Worm (Caenorhabditis elegans) whole organism, L4 larva: ENCODE data around the gene C46C2.2.

Experiments
- D1046.2 ChIP-seq: fragments of 200-800 bp; sonication (Bioruptor generic); IDR thresholded peaks from 2 replicates; pipeline ENCODE4 v1.3.6; 2022; ENCODE audit warnings: missing genetic modification characterization, missing compliant biosample characterization
- ama-1 ChIP-seq: fragments of 150-350 bp; optimal IDR thresholded peaks from 2 replicates; lab custom pipeline; 2014; ENCODE audit warnings: inconsistent platforms, mixed read lengths
- daf-16 ChIP-seq, 3 experiments: sonication (generic microtip); optimal IDR thresholded peaks; 2 replicates each; lab custom pipeline; 2016 to 2017; ENCODE audit warnings: missing genetic modification characterization in 3 of 3, missing genetic modification reagents in 3 of 3, mild to moderate bottlenecking in 2 of 3, missing compliant biosample characterization in 2 of 3, missing biosample characterization in 1 of 3, moderate library complexity in 1 of 3
- hmg-1.1 ChIP-seq: fragments of 200-800 bp; sonication (Bioruptor generic); IDR thresholded peaks from 2 replicates; pipeline ENCODE4 v1.3.6; 2022; ENCODE audit warnings: missing genetic modification reagents, missing genetic modification characterization, missing compliant biosample characterization
- nhr-102 ChIP-seq: sonication (generic microtip); optimal IDR thresholded peaks from 2 replicates; lab custom pipeline; 2016; ENCODE audit warnings: mild to moderate bottlenecking, missing genetic modification characterization, moderate library complexity, missing compliant biosample characterization
- nhr-28 ChIP-seq: fragments of 150-350 bp; optimal IDR thresholded peaks from 2 replicates; lab custom pipeline; 2014; ENCODE audit warnings: missing biosample characterization, missing genetic modification characterization
- rbr-2 ChIP-seq: sonication (generic microtip); optimal IDR thresholded peaks from 2 replicates; lab custom pipeline; 2016; ENCODE audit warnings: missing genotype, missing genetic modification characterization, missing compliant biosample characterization
- unc-62 ChIP-seq, 3 experiments: fragments of 150-350 bp in 1 of 3; sonication (generic microtip); optimal IDR thresholded peaks in 2 of 3; peaks in 1 of 3; 1 replicate in 1 of 3; 2 replicates in 2 of 3; lab custom pipeline; 2014 to 2017; ENCODE audit warnings: missing biosample characterization in 3 of 3, missing genetic modification characterization in 3 of 3, missing genetic modification reagents in 3 of 3, missing genotype in 1 of 3
- ztf-11 ChIP-seq: fragments of 150-350 bp; optimal IDR thresholded peaks from 2 replicates; lab custom pipeline; 2014; ENCODE audit warnings: missing biosample characterization, missing genetic modification characterization

DNA sequence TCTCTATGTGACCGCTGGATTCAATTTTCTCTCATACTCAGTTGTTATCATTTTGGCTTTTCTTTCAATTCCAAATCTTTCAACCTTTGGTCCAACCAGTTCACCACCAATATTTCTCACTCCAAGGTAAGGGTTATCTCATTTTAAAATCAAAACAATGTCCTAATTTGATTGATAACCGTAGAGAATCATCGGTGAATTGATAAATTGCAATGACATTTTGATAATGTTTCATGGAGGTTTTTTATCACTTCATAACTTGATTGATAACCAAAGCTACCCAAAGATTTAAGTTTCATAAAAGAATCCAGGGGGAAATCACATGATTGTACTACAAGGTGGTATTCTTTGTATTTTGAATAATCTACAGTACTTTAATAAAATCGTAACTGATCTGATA is 21.6 kb downstream of the C46C2.2 start:
- TF ChIP-seq nhr-102 (no peak), ama-1 (no peak), nhr-28 (no peak), rbr-2 (no peak), daf-16 (GFP tag; optimal IDR thresholded peaks at IDR 0.05; lab: Kevin White, UChicago) (no peak), daf-16 (tag; optimal IDR thresholded peaks at IDR 0.05; lab: Kevin White, UChicago) (no peak), hmg-1.1 (GFP tag; lab: Robert Waterston, UW) (no peak), ztf-11 (tag; lab: Kevin White, UChicago) (no peak), D1046.2 (no peak), unc-62 (GFP tag; optimal IDR thresholded peaks at IDR 0.05 in 1 of 2; lab: Kevin White, UChicago) (no peak), unc-62 (tag; optimal IDR thresholded peaks at IDR 0.05; lab: Kevin White, UChicago) (no peak)
